Fruit fly (Drosophila melanogaster) whole organism, embryonic: ENCODE measurements around the gene Vha100-2.
A peak's percentile ranks its signal among the peaks of the same experiment; 100 is the strongest.

Source experiments
- Bteb2 ChIP-seq: fragments of 200-800 bp; sonication (Bioruptor generic); optimal IDR thresholded peaks from 2 replicates; lab custom pipeline; 2016; ENCODE audit warnings: missing biosample characterization, missing genetic modification characterization
- CG11398 ChIP-seq: fragments of 200-800 bp; sonication (Bioruptor generic); optimal IDR thresholded peaks from 2 replicates; lab custom pipeline; 2016; ENCODE audit warnings: missing biosample characterization, missing genetic modification characterization
- CG12236 ChIP-seq: fragments of 200-800 bp; sonication (Bioruptor generic); optimal IDR thresholded peaks from 2 replicates; lab custom pipeline; 2016; ENCODE audit warnings: missing biosample characterization, missing genetic modification characterization
- CG12942 ChIP-seq: fragments of 200-800 bp; sonication (Bioruptor generic); optimal IDR thresholded peaks from 3 replicates; lab custom pipeline; 2016; ENCODE audit warnings: missing biosample characterization, missing genetic modification characterization
- CG13123 ChIP-seq: fragments of 200-800 bp; sonication (Bioruptor generic); optimal IDR thresholded peaks from 2 replicates; lab custom pipeline; 2016; ENCODE audit warnings: missing biosample characterization, missing genetic modification characterization
- CG14014 ChIP-seq: fragments of 200-800 bp; sonication (Bioruptor generic); IDR thresholded peaks from 2 replicates; pipeline ENCODE4 v1.3.6; 2022; ENCODE audit warnings: missing biosample characterization, missing genetic modification characterization
- CG14050 ChIP-seq: fragments of 200-800 bp; sonication (Bioruptor generic); IDR thresholded peaks from 3 replicates; pipeline ENCODE4 v1.3.6; 2022; ENCODE audit warnings: missing biosample characterization, missing genetic modification characterization
- CG15601 ChIP-seq: fragments of 200-800 bp; sonication (Bioruptor generic); optimal IDR thresholded peaks from 3 replicates; lab custom pipeline; 2019; ENCODE audit warnings: missing biosample characterization, mild to moderate bottlenecking, missing genetic modification characterization, moderate library complexity
- CG17802 ChIP-seq: fragments of 200-800 bp; sonication (Bioruptor generic); optimal IDR thresholded peaks from 2 replicates; lab custom pipeline; 2018; ENCODE audit warnings: missing biosample characterization, mild to moderate bottlenecking, missing genetic modification characterization, moderate library complexity
- CG2116 ChIP-seq: fragments of 200-800 bp; sonication (Bioruptor generic); optimal IDR thresholded peaks from 3 replicates; lab custom pipeline; 2018; ENCODE audit warnings: missing biosample characterization, mild to moderate bottlenecking, missing genetic modification characterization
- CG4617 ChIP-seq: fragments of 200-800 bp; sonication (Bioruptor generic); optimal IDR thresholded peaks from 3 replicates; lab custom pipeline; 2016; ENCODE audit warnings: missing biosample characterization, missing genetic modification characterization, borderline replicate concordance
- CG5953 ChIP-seq: fragments of 200-800 bp; sonication (Bioruptor generic); IDR thresholded peaks from 2 replicates; pipeline ENCODE4 v1.3.6; 2022; ENCODE audit warnings: missing biosample characterization, missing genetic modification characterization
- CG7745 ChIP-seq: fragments of 200-800 bp; sonication (Bioruptor generic); optimal IDR thresholded peaks from 2 replicates; lab custom pipeline; 2018; ENCODE audit warnings: missing biosample characterization, mild to moderate bottlenecking, missing genetic modification characterization, moderate library complexity
- CG8388 ChIP-seq: fragments of 200-800 bp; sonication (Bioruptor generic); optimal IDR thresholded peaks from 2 replicates; lab custom pipeline; 2019; ENCODE audit warnings: missing biosample characterization, mild to moderate bottlenecking, missing genetic modification characterization, moderate library complexity
- CG8924 ChIP-seq: fragments of 200-800 bp; optimal IDR thresholded peaks from 3 replicates; lab custom pipeline; 2019; ENCODE audit warnings: missing biosample characterization, mild to moderate bottlenecking, missing genetic modification characterization, moderate library complexity
- CG9215 ChIP-seq: fragments of 200-800 bp; sonication (Bioruptor generic); IDR thresholded peaks from 2 replicates; pipeline ENCODE4 v1.3.6; 2022; ENCODE audit warnings: missing biosample characterization, missing genetic modification characterization
- CG9609 ChIP-seq: fragments of 200-800 bp; sonication (Bioruptor generic); optimal IDR thresholded peaks from 3 replicates; lab custom pipeline; 2016; ENCODE audit warnings: missing biosample characterization, missing genetic modification characterization
- CG9727 ChIP-seq: fragments of 200-800 bp; sonication (Bioruptor generic); optimal IDR thresholded peaks from 3 replicates; lab custom pipeline; 2017; ENCODE audit warnings: missing biosample characterization, mild to moderate bottlenecking, missing genetic modification characterization
- CG9797 ChIP-seq: fragments of 200-800 bp; sonication (Bioruptor generic); optimal IDR thresholded peaks from 3 replicates; lab custom pipeline; 2018; ENCODE audit warnings: missing biosample characterization, mild to moderate bottlenecking, missing genetic modification characterization
- Chrac-16 ChIP-seq: fragments of 200-800 bp; sonication (Bioruptor generic); optimal IDR thresholded peaks from 3 replicates; lab custom pipeline; 2016; ENCODE audit warnings: missing biosample characterization, missing genetic modification characterization
- Dfd ChIP-seq, 2 experiments: fragments of >200 bp; optimal IDR thresholded peaks; 2 replicates each; lab custom pipeline; 2017; ENCODE audit warnings: missing biosample characterization in 2 of 2, missing genetic modification characterization in 2 of 2
- Dip2 ChIP-seq: fragments of 200-800 bp; sonication (Bioruptor generic); IDR thresholded peaks from 2 replicates; pipeline ENCODE4 v1.3.6; 2022; ENCODE audit warnings: missing biosample characterization, missing genetic modification characterization
- GATAe ChIP-seq: fragments of 200-800 bp; sonication (Bioruptor generic); conservative IDR thresholded peaks from 2 replicates; pipeline ENCODE4 v1.3.6; 2022; ENCODE audit warnings: missing biosample characterization, missing genetic modification characterization
- Gug ChIP-seq: fragments of 200-800 bp; sonication (Bioruptor generic); IDR thresholded peaks from 4 replicates; pipeline ENCODE4 v1.3.6; 2022; ENCODE audit warnings: missing biosample characterization, missing genetic modification characterization
- Lhr ChIP-seq: fragments of 200-800 bp; sonication (Bioruptor generic); optimal IDR thresholded peaks from 3 replicates; lab custom pipeline; 2017; ENCODE audit warnings: mild to moderate bottlenecking, missing biosample characterization, missing genetic modification reagents, missing genetic modification characterization
- Mad ChIP-seq: fragments of 200-800 bp; sonication (Bioruptor generic); optimal IDR thresholded peaks from 2 replicates; lab custom pipeline; 2016; ENCODE audit warnings: missing biosample characterization, missing genetic modification characterization
- Mes4 ChIP-seq: fragments of 200-800 bp; sonication (Bioruptor generic); optimal IDR thresholded peaks from 2 replicates; lab custom pipeline; 2016; ENCODE audit warnings: missing biosample characterization, missing genetic modification characterization
- Nf-YB ChIP-seq: fragments of 200-800 bp; sonication (Bioruptor generic); optimal IDR thresholded peaks from 3 replicates; lab custom pipeline; 2019; ENCODE audit warnings: missing biosample characterization, mild to moderate bottlenecking, missing genetic modification characterization, moderate library complexity
- ac ChIP-seq: fragments of 200-800 bp; sonication (Bioruptor generic); optimal IDR thresholded peaks from 3 replicates; lab custom pipeline; 2017; ENCODE audit warnings: missing biosample characterization, mild to moderate bottlenecking, missing genetic modification characterization
- chif ChIP-seq, 2 experiments: fragments of 200-800 bp; sonication (Bioruptor generic); optimal IDR thresholded peaks; 3 replicates each; lab custom pipeline; 2016; ENCODE audit warnings: missing biosample characterization in 2 of 2, missing genetic modification characterization in 2 of 2
- emc ChIP-seq: fragments of 200-800 bp; sonication (Bioruptor generic); optimal IDR thresholded peaks from 2 replicates; lab custom pipeline; 2016; ENCODE audit warnings: missing biosample characterization, missing genetic modification characterization
- en ChIP-seq: fragments of 200-800 bp; sonication (Bioruptor generic); optimal IDR thresholded peaks from 2 replicates; lab custom pipeline; 2016; ENCODE audit warnings: missing biosample characterization, missing genetic modification characterization
- esg ChIP-seq: fragments of 200-800 bp; sonication (Bioruptor generic); conservative IDR thresholded peaks from 2 replicates; pipeline ENCODE4 v1.3.6; 2022; ENCODE audit warnings: missing biosample characterization, missing genetic modification characterization
- fu2 ChIP-seq: fragments of 200-800 bp; sonication (Bioruptor generic); optimal IDR thresholded peaks from 2 replicates; lab custom pipeline; 2016; ENCODE audit warnings: missing biosample characterization, missing genetic modification characterization
- ham ChIP-seq: fragments of 200-800 bp; sonication (Bioruptor generic); IDR thresholded peaks from 2 replicates; pipeline ENCODE4 v1.3.6; 2022; ENCODE audit warnings: missing biosample characterization, missing genetic modification characterization
- ind ChIP-seq: fragments of 200-800 bp; sonication (Bioruptor generic); optimal IDR thresholded peaks from 3 replicates; lab custom pipeline; 2016; ENCODE audit warnings: missing biosample characterization, missing genetic modification characterization
- kah ChIP-seq: fragments of 200-800 bp; sonication (Bioruptor generic); optimal IDR thresholded peaks from 2 replicates; lab custom pipeline; 2018; ENCODE audit warnings: missing biosample characterization, mild to moderate bottlenecking, missing genetic modification characterization
- klu ChIP-seq: fragments of 200-800 bp; sonication (Bioruptor generic); IDR thresholded peaks from 2 replicates; pipeline ENCODE4 v1.3.6; 2022; ENCODE audit warnings: missing biosample characterization, missing genetic modification characterization
- nmo ChIP-seq: fragments of 200-800 bp; sonication (Bioruptor generic); optimal IDR thresholded peaks from 2 replicates; lab custom pipeline; 2018; ENCODE audit warnings: missing biosample characterization, mild to moderate bottlenecking, missing genetic modification characterization, moderate library complexity
- ranshi ChIP-seq: fragments of 200-800 bp; sonication (Bioruptor generic); IDR thresholded peaks from 2 replicates; pipeline ENCODE4 v1.3.6; 2022; ENCODE audit warnings: missing biosample characterization, missing genetic modification characterization
- ro ChIP-seq: fragments of 200-800 bp; sonication (Bioruptor generic); IDR thresholded peaks from 2 replicates; pipeline ENCODE4 v1.3.6; 2022; ENCODE audit warnings: missing biosample characterization, missing genetic modification characterization
- salm ChIP-seq: fragments of 200-800 bp; sonication (Bioruptor generic); optimal IDR thresholded peaks from 2 replicates; lab custom pipeline; 2018; ENCODE audit warnings: missing biosample characterization, mild to moderate bottlenecking, missing genetic modification characterization
- sens-2 ChIP-seq: fragments of 200-800 bp; sonication (Bioruptor generic); IDR thresholded peaks from 2 replicates; pipeline ENCODE4 v1.3.6; 2022; ENCODE audit warnings: missing biosample characterization, missing genetic modification characterization
- slbo ChIP-seq: fragments of 200-800 bp; sonication (Bioruptor generic); IDR thresholded peaks from 2 replicates; pipeline ENCODE4 v1.3.6; 2022; ENCODE audit warnings: missing biosample characterization, missing genetic modification characterization
- sob ChIP-seq: fragments of 200-800 bp; sonication (Bioruptor generic); IDR thresholded peaks from 2 replicates; pipeline ENCODE4 v1.3.6; 2022; ENCODE audit warnings: missing biosample characterization, missing genetic modification characterization
- stwl ChIP-seq: fragments of 200-800 bp; sonication (Bioruptor generic); optimal IDR thresholded peaks from 3 replicates; lab custom pipeline; 2018; ENCODE audit warnings: missing biosample characterization, mild to moderate bottlenecking, missing genetic modification characterization, moderate library complexity
- tgo ChIP-seq: fragments of 200-800 bp; sonication (Bioruptor generic); IDR thresholded peaks from 3 replicates; pipeline ENCODE4 v1.3.6; 2022; ENCODE audit warnings: missing biosample characterization, missing genetic modification characterization
- trh ChIP-seq: fragments of 200-800 bp; sonication (Bioruptor generic); optimal IDR thresholded peaks from 2 replicates; lab custom pipeline; 2016; ENCODE audit warnings: missing biosample characterization, missing genetic modification characterization
- wdn ChIP-seq: fragments of 200-800 bp; sonication (Bioruptor generic); IDR thresholded peaks from 2 replicates; pipeline ENCODE4 v1.3.6; 2022; ENCODE audit warnings: missing biosample characterization, missing genetic modification characterization
- z ChIP-seq: fragments of 200-800 bp; sonication (Bioruptor generic); IDR thresholded peaks from 3 replicates; pipeline ENCODE4 v1.3.6; 2022; ENCODE audit warnings: missing biosample characterization, missing genetic modification characterization
- zf30C ChIP-seq: fragments of 200-800 bp; sonication (Bioruptor generic); optimal IDR thresholded peaks from 3 replicates; lab custom pipeline; 2018; ENCODE audit warnings: missing biosample characterization, mild to moderate bottlenecking, missing genetic modification characterization

The Vha100-2 gene

dm6 chr3R:18365978-18366643, 32.9 kb downstream of the Vha100-2 start, which contains the start of the genes WRNexo and Nup43 (continued):
- TF ChIP-seq emc (GFP tag; lab: Kevin White, UChicago) (no peak), Gug (GFP tag; lab: Robert Waterston, UW) (peak; percentile 32; the same call in 2 of the 4 replicates), CG12236 (GFP tag; lab: Kevin White, UChicago) (no peak), CG14014 (GFP tag; lab: Robert Waterston, UW) (peak; percentile 43; the same call in 1 of the 2 replicates), stwl (tag; lab: Kevin White, UChicago) (peak; percentile 37), CG7745 (tag; lab: Kevin White, UChicago) (no peak), ac (GFP tag; lab: Kevin White, UChicago) (no peak), CG9727 (peak; percentile 19), ham (GFP tag; lab: Robert Waterston, UW) (no peak), CG8388 (GFP tag; lab: Kevin White, UChicago) (no peak), salm (tag; lab: Kevin White, UChicago) (no peak), ind (GFP tag; lab: Kevin White, UChicago) (peak; percentile 49), ranshi (GFP tag; lab: Robert Waterston, UW) (peak; percentile 47; the same call in 1 of the 2 replicates), Dip2 (GFP tag; lab: Robert Waterston, UW) (no peak), CG13123 (GFP tag; lab: Kevin White, UChicago) (no peak), nmo (GFP tag; lab: Kevin White, UChicago) (peak; percentile 71), GATAe (no peak), CG15601 (tag; lab: Kevin White, UChicago) (no peak), en (GFP tag; lab: Kevin White, UChicago) (no peak), CG9215 (GFP tag; lab: Robert Waterston, UW) (0 out of 2 replicates have a peak, but pooled peaks have one; percentile 10), esg (no peak), CG4617 (GFP tag; lab: Kevin White, UChicago) (no peak), chif (GFP tag; optimal IDR thresholded peaks at IDR 0.05; lab: Kevin White, UChicago) (peak; percentile 19 to 27), wdn (GFP tag; lab: Robert Waterston, UW) (no peak), slbo (peak; percentile 70), CG5953 (GFP tag; lab: Robert Waterston, UW) (no peak), Dfd (GFP tag; optimal IDR thresholded peaks at IDR 0.05; lab: Kevin White, UChicago) (no peak), CG9609 (GFP tag; lab: Kevin White, UChicago) (peak; percentile 29), CG9797 (GFP tag; lab: Kevin White, UChicago) (peak; percentile 60), sob (GFP tag; lab: Robert Waterston, UW) (peak; percentile 37; the same call in 1 of the 2 replicates), CG8924 (peak; percentile 29), Lhr (GFP tag; lab: Kevin White, UChicago) (peak; percentile 44), CG14050 (GFP tag; lab: Robert Waterston, UW) (no peak), klu (GFP tag; lab: Robert Waterston, UW) (no peak; the same call in 1 of the 2 replicates), CG11398 (no peak), Mad (no peak), tgo (GFP tag; lab: Robert Waterston, UW) (no peak), Bteb2 (GFP tag; lab: Kevin White, UChicago) (no peak), Nf-YB (GFP tag; lab: Kevin White, UChicago) (no peak), fu2 (no peak), Mes4 (GFP tag; lab: Kevin White, UChicago) (no peak), CG17802 (tag; lab: Kevin White, UChicago) (no peak), zf30C (GFP tag; lab: Kevin White, UChicago) (no peak), kah (no peak), CG12942 (GFP tag; lab: Kevin White, UChicago) (peak; percentile 28), trh (GFP tag; lab: Kevin White, UChicago) (no peak), z (no peak), ro (GFP tag; lab: Robert Waterston, UW) (no peak), CG2116 (GFP tag; lab: Kevin White, UChicago) (peak; percentile 36), sens-2 (GFP tag; lab: Robert Waterston, UW) (no peak), Chrac-16 (GFP tag; lab: Kevin White, UChicago) (peak; percentile 19)
